Fruit fly (Drosophila melanogaster) whole organism, embryonic: Measurements from ENCODE around the gene TyrRII.

Source experiments
- Asciz ChIP-seq: fragments of 200-800 bp; sonication (Bioruptor generic); optimal IDR thresholded peaks from 2 replicates; lab custom pipeline; 2017; ENCODE audit warnings: missing biosample characterization, mild to moderate bottlenecking, missing genetic modification characterization, missing genetic modification reagents
- CG10209 ChIP-seq: fragments of 200-800 bp; sonication (Bioruptor generic); optimal IDR thresholded peaks from 3 replicates; lab custom pipeline; 2017; ENCODE audit warnings: missing biosample characterization, mild to moderate bottlenecking, missing genetic modification characterization, missing genetic modification reagents
- CG11504 ChIP-seq: fragments of 200-800 bp; sonication (Bioruptor generic); optimal IDR thresholded peaks from 3 replicates; lab custom pipeline; 2019; ENCODE audit warnings: missing biosample characterization, mild to moderate bottlenecking, missing genetic modification characterization, moderate library complexity
- CG11695 ChIP-seq: fragments of 200-800 bp; sonication (Bioruptor generic); IDR thresholded peaks from 3 replicates; pipeline ENCODE4 v1.3.6; 2022; ENCODE audit warnings: missing biosample characterization, missing genetic modification characterization
- CG12659 ChIP-seq: fragments of 200-800 bp; sonication (Bioruptor generic); optimal IDR thresholded peaks from 3 replicates; lab custom pipeline; 2017; ENCODE audit warnings: mild to moderate bottlenecking, missing biosample characterization, missing genetic modification reagents, missing genetic modification characterization
- CG13123 ChIP-seq: fragments of 200-800 bp; sonication (Bioruptor generic); optimal IDR thresholded peaks from 2 replicates; lab custom pipeline; 2016; ENCODE audit warnings: missing biosample characterization, missing genetic modification characterization
- CG14860 ChIP-seq: fragments of 200-800 bp; sonication (Bioruptor generic); IDR thresholded peaks from 3 replicates; pipeline ENCODE4 v1.3.6; 2022; ENCODE audit warnings: missing biosample characterization, missing genetic modification characterization; ENCODE audit not compliant: partially characterized antibody
- CG1529 ChIP-seq: fragments of 200-800 bp; sonication (Bioruptor generic); optimal IDR thresholded peaks from 3 replicates; lab custom pipeline; 2018; ENCODE audit warnings: missing biosample characterization, missing genetic modification characterization
- CG15479 ChIP-seq: fragments of 200-800 bp; sonication (Bioruptor generic); optimal IDR thresholded peaks from 3 replicates; lab custom pipeline; 2019; ENCODE audit warnings: missing biosample characterization, mild to moderate bottlenecking, missing genetic modification characterization, moderate library complexity
- CG17359 ChIP-seq: fragments of 200-800 bp; sonication (Bioruptor generic); optimal IDR thresholded peaks from 3 replicates; lab custom pipeline; 2018; ENCODE audit warnings: missing biosample characterization, mild to moderate bottlenecking, missing genetic modification characterization, moderate library complexity
- CG17361 ChIP-seq: fragments of 200-800 bp; sonication (Bioruptor generic); IDR thresholded peaks from 3 replicates; pipeline ENCODE4 v1.3.6; 2022; ENCODE audit warnings: missing biosample characterization, missing genetic modification characterization
- CG30403 ChIP-seq: fragments of 200-800 bp; sonication (Bioruptor generic); optimal IDR thresholded peaks from 3 replicates; lab custom pipeline; 2016; ENCODE audit warnings: missing biosample characterization, missing genetic modification characterization
- CG4424 ChIP-seq: fragments of 200-800 bp; sonication (Bioruptor generic); optimal IDR thresholded peaks from 3 replicates; lab custom pipeline; 2016; ENCODE audit warnings: missing biosample characterization, missing genetic modification characterization
- CG4707 ChIP-seq: fragments of 200-800 bp; sonication (Bioruptor generic); optimal IDR thresholded peaks from 2 replicates; lab custom pipeline; 2018; ENCODE audit warnings: missing biosample characterization, mild to moderate bottlenecking, missing genetic modification characterization, moderate library complexity
- CG6689 ChIP-seq: fragments of 200-800 bp; sonication (Bioruptor generic); IDR thresholded peaks from 2 replicates; pipeline ENCODE4 v1.3.6; 2022; ENCODE audit warnings: missing biosample characterization, missing genetic modification characterization
- CG7928 ChIP-seq: fragments of 200-800 bp; sonication (Bioruptor generic); optimal IDR thresholded peaks from 2 replicates; lab custom pipeline; 2017; ENCODE audit warnings: missing biosample characterization, mild to moderate bottlenecking, missing genetic modification characterization
- CG8924 ChIP-seq: fragments of 200-800 bp; optimal IDR thresholded peaks from 3 replicates; lab custom pipeline; 2019; ENCODE audit warnings: missing biosample characterization, mild to moderate bottlenecking, missing genetic modification characterization, moderate library complexity
- CG9932 ChIP-seq: fragments of 200-800 bp; sonication (Bioruptor generic); IDR thresholded peaks from 2 replicates; pipeline ENCODE4 v1.3.6; 2022; ENCODE audit warnings: missing biosample characterization, missing genetic modification characterization
- CoRest ChIP-seq: fragments of 200-800 bp; sonication (Bioruptor generic); optimal IDR thresholded peaks from 3 replicates; lab custom pipeline; 2018; ENCODE audit warnings: missing biosample characterization, mild to moderate bottlenecking, missing genetic modification characterization, moderate library complexity
- D19A ChIP-seq: fragments of 200-800 bp; optimal IDR thresholded peaks from 3 replicates; lab custom pipeline; 2019; ENCODE audit warnings: missing biosample characterization, mild to moderate bottlenecking, missing genetic modification characterization, moderate library complexity
- Dek ChIP-seq: fragments of 200-800 bp; sonication (Bioruptor generic); optimal IDR thresholded peaks from 3 replicates; lab custom pipeline; 2019; ENCODE audit warnings: missing biosample characterization, mild to moderate bottlenecking, missing genetic modification characterization, moderate library complexity
- Hmx ChIP-seq: fragments of 200-800 bp; sonication (Bioruptor generic); optimal IDR thresholded peaks from 2 replicates; lab custom pipeline; 2016; ENCODE audit warnings: missing biosample characterization, missing genetic modification characterization
- Hr51 ChIP-seq, 2 experiments: fragments of 200-800 bp; sonication (Bioruptor generic); optimal IDR thresholded peaks; 2 replicates in 1 of 2; 3 replicates in 1 of 2; lab custom pipeline; 2016 to 2018; ENCODE audit warnings: missing biosample characterization in 2 of 2, missing genetic modification characterization in 2 of 2, mild to moderate bottlenecking in 1 of 2, moderate library complexity in 1 of 2
- Mes4 ChIP-seq: fragments of 200-800 bp; sonication (Bioruptor generic); optimal IDR thresholded peaks from 2 replicates; lab custom pipeline; 2016; ENCODE audit warnings: missing biosample characterization, missing genetic modification characterization
- Oli ChIP-seq: fragments of 200-800 bp; sonication (Bioruptor generic); optimal IDR thresholded peaks from 2 replicates; lab custom pipeline; 2018; ENCODE audit warnings: missing biosample characterization, mild to moderate bottlenecking, missing genetic modification characterization, moderate library complexity
- PHDP ChIP-seq: fragments of 200-800 bp; sonication (Bioruptor generic); optimal IDR thresholded peaks from 3 replicates; lab custom pipeline; 2018; ENCODE audit warnings: missing biosample characterization, mild to moderate bottlenecking, missing genetic modification characterization, moderate library complexity
- Ptx1 ChIP-seq: fragments of 200-800 bp; sonication (Bioruptor generic); IDR thresholded peaks from 2 replicates; pipeline ENCODE4 v1.3.6; 2022; ENCODE audit warnings: missing biosample characterization, missing genetic modification characterization
- Ravus ChIP-seq: fragments of 200-800 bp; sonication (Bioruptor generic); IDR thresholded peaks from 2 replicates; pipeline ENCODE4 v1.3.6; 2022; ENCODE audit warnings: missing biosample characterization, missing genetic modification characterization
- Sox100B ChIP-seq: fragments of 200-800 bp; sonication (Bioruptor generic); optimal IDR thresholded peaks from 3 replicates; lab custom pipeline; 2018; ENCODE audit warnings: missing biosample characterization, mild to moderate bottlenecking, missing genetic modification characterization
- Ssrp ChIP-seq: fragments of 200-800 bp; sonication (Bioruptor generic); optimal IDR thresholded peaks from 2 replicates; lab custom pipeline; 2018; ENCODE audit warnings: missing biosample characterization, mild to moderate bottlenecking, missing genetic modification characterization, moderate library complexity
- ap ChIP-seq: fragments of 200-800 bp; sonication (Bioruptor generic); IDR thresholded peaks from 2 replicates; pipeline ENCODE4 v1.3.6; 2022; ENCODE audit warnings: missing biosample characterization, missing genetic modification characterization
- bigmax ChIP-seq: fragments of 200-800 bp; sonication (Bioruptor generic); optimal IDR thresholded peaks from 2 replicates; lab custom pipeline; 2018; ENCODE audit warnings: missing biosample characterization, mild to moderate bottlenecking, missing genetic modification characterization
- br ChIP-seq: fragments of >200 bp; optimal IDR thresholded peaks from 2 replicates; lab custom pipeline; 2017
- chinmo ChIP-seq: fragments of 200-800 bp; sonication (Bioruptor generic); IDR thresholded peaks from 4 replicates; pipeline ENCODE4 v1.3.6; 2022; ENCODE audit warnings: missing biosample characterization, missing genetic modification characterization; ENCODE audit not compliant: partially characterized antibody
- dm ChIP-seq: fragments of 200-800 bp; sonication (Bioruptor generic); optimal IDR thresholded peaks from 3 replicates; lab custom pipeline; 2016; ENCODE audit warnings: missing biosample characterization, missing genetic modification characterization
- dmrt11E ChIP-seq: fragments of 200-800 bp; sonication (Bioruptor generic); optimal IDR thresholded peaks from 3 replicates; lab custom pipeline; 2018; ENCODE audit warnings: missing biosample characterization, mild to moderate bottlenecking, missing genetic modification characterization, moderate library complexity
- dysf ChIP-seq: fragments of 200-800 bp; sonication (Bioruptor generic); IDR thresholded peaks from 3 replicates; pipeline ENCODE4 v1.3.6; 2022; ENCODE audit warnings: missing biosample characterization, missing genetic modification characterization
- fd96Cb ChIP-seq: fragments of 200-800 bp; sonication (Bioruptor generic); optimal IDR thresholded peaks from 2 replicates; lab custom pipeline; 2018; ENCODE audit warnings: missing biosample characterization, mild to moderate bottlenecking, missing genetic modification characterization, moderate library complexity
- gem ChIP-seq: fragments of 200-800 bp; sonication (Bioruptor generic); optimal IDR thresholded peaks from 2 replicates; lab custom pipeline; 2019; ENCODE audit warnings: missing biosample characterization, mild to moderate bottlenecking, missing genetic modification characterization, moderate library complexity
- hbn ChIP-seq: fragments of 200-800 bp; sonication (Bioruptor generic); IDR thresholded peaks from 2 replicates; pipeline ENCODE4 v1.3.6; 2022; ENCODE audit warnings: missing biosample characterization, missing genetic modification characterization; ENCODE audit not compliant: partially characterized antibody
- inv ChIP-seq: fragments of 200-800 bp; sonication (Bioruptor generic); IDR thresholded peaks from 2 replicates; pipeline ENCODE4 v1.3.6; 2022; ENCODE audit warnings: missing biosample characterization, missing genetic modification characterization; ENCODE audit not compliant: partially characterized antibody
- lab ChIP-seq: fragments of 200-800 bp; sonication (Bioruptor generic); optimal IDR thresholded peaks from 3 replicates; lab custom pipeline; 2017; ENCODE audit warnings: missing biosample characterization, missing genetic modification characterization, mild to moderate bottlenecking, moderate library complexity, missing genetic modification reagents
- mam ChIP-seq: fragments of 200-800 bp; sonication (Bioruptor generic); optimal IDR thresholded peaks from 3 replicates; lab custom pipeline; 2016; ENCODE audit warnings: missing biosample characterization, missing genetic modification characterization
- mirr ChIP-seq: fragments of 200-800 bp; sonication (Bioruptor generic); optimal IDR thresholded peaks from 3 replicates; lab custom pipeline; 2018; ENCODE audit warnings: missing biosample characterization, mild to moderate bottlenecking, missing genetic modification characterization
- nom ChIP-seq: fragments of 200-800 bp; sonication (Bioruptor generic); optimal IDR thresholded peaks from 2 replicates; lab custom pipeline; 2017; ENCODE audit warnings: missing biosample characterization, missing genetic modification characterization, mild to moderate bottlenecking, moderate library complexity, missing genetic modification reagents
- phol ChIP-seq: fragments of 200-800 bp; sonication (Bioruptor generic); optimal IDR thresholded peaks from 3 replicates; lab custom pipeline; 2018; ENCODE audit warnings: missing biosample characterization, mild to moderate bottlenecking, missing genetic modification characterization, moderate library complexity
- sima ChIP-seq: fragments of 200-800 bp; sonication (Bioruptor generic); optimal IDR thresholded peaks from 2 replicates; lab custom pipeline; 2016; ENCODE audit warnings: missing biosample characterization, missing genetic modification characterization
- vfl ChIP-seq: fragments of 200-800 bp; sonication (Bioruptor generic); optimal IDR thresholded peaks from 2 replicates; lab custom pipeline; 2016; ENCODE audit warnings: missing biosample characterization, missing genetic modification characterization

The TyrRII gene

dm6 chr3R:17703024-17703690 lies 33.3 kb upstream of the TyrRII start (continued):
- TF ChIP-seq CG4424 (GFP tag; lab: Kevin White, UChicago) (no peak), gem (peak; percentile 60), mirr (GFP tag; lab: Kevin White, UChicago) (no peak), CG7928 (GFP tag; lab: Kevin White, UChicago) (no peak), phol (tag; lab: Kevin White, UChicago) (peak; percentile 46), dmrt11E (no peak), dysf (GFP tag; lab: Robert Waterston, UW) (0 out of 3 replicates have a peak, but pooled peaks have one; percentile 10), CG6689 (peak; percentile 45), Oli (tag; lab: Kevin White, UChicago) (peak; percentile 40), CG15479 (GFP tag; lab: Kevin White, UChicago) (peak; percentile 3), fd96Cb (tag; lab: Kevin White, UChicago) (peak; percentile 15), CG17361 (GFP tag; lab: Robert Waterston, UW) (0 out of 3 replicates have a peak, but pooled peaks have one; percentile 20), inv (GFP tag; lab: Robert Waterston, UW) (no peak), CG12659 (GFP tag; lab: Kevin White, UChicago) (no peak), vfl (GFP tag; lab: Kevin White, UChicago) (no peak), CG10209 (GFP tag; lab: Kevin White, UChicago) (no peak), sima (GFP tag; lab: Kevin White, UChicago) (no peak), lab (GFP tag; lab: Kevin White, UChicago) (no peak), Ssrp (peak; percentile 2), nom (GFP tag; lab: Kevin White, UChicago) (peak; percentile 77), D19A (tag; lab: Kevin White, UChicago) (peak; percentile 0), mam (GFP tag; lab: Kevin White, UChicago) (peak; percentile 26), ap (GFP tag; lab: Robert Waterston, UW) (no peak), Hr51 (GFP tag; optimal IDR thresholded peaks at IDR 0.05; lab: Kevin White, UChicago) (peak in 1 of 2 experiments; percentile 39), CG30403 (GFP tag; lab: Kevin White, UChicago) (peak; percentile 0), Hmx (GFP tag; lab: Kevin White, UChicago) (no peak), Mes4 (no peak), CG4707 (no peak), CG1529 (GFP tag; lab: Kevin White, UChicago) (no peak), br (lab: Kevin White, UChicago) (no peak), CG11695 (GFP tag; lab: Robert Waterston, UW) (no peak), Ravus (GFP tag; lab: Robert Waterston, UW) (no peak), Ptx1 (peak; percentile 35; the same call in 1 of the 2 replicates), CG14860 (GFP tag; lab: Robert Waterston, UW) (no peak), bigmax (no peak), dm (no peak), CG11504 (tag; lab: Kevin White, UChicago) (peak; percentile 58), Dek (tag; lab: Kevin White, UChicago) (no peak), CG8924 (tag; lab: Kevin White, UChicago) (no peak), PHDP (tag; lab: Kevin White, UChicago) (no peak), CoRest (peak; percentile 15), CG9932 (GFP tag; lab: Robert Waterston, UW) (no peak), CG13123 (GFP tag; lab: Kevin White, UChicago) (no peak), chinmo (GFP tag; lab: Robert Waterston, UW) (0 out of 4 replicates have a peak, but pooled peaks have one; percentile 15), Asciz (GFP tag; lab: Kevin White, UChicago) (peak; percentile 4), Sox100B (GFP tag; lab: Kevin White, UChicago) (peak; percentile 27), CG17359 (tag; lab: Kevin White, UChicago) (peak; percentile 36), hbn (GFP tag; lab: Robert Waterston, UW) (no peak)
